Worm (Caenorhabditis elegans) whole organism, late embryonic: ENCODE results near the gene B0244.16.

Source experiments
- ama-1 ChIP-seq: fragments of 150-350 bp; optimal IDR thresholded peaks from 2 replicates; lab custom pipeline; 2014
- lim-6 ChIP-seq: sonication (generic microtip); optimal IDR thresholded peaks from 2 replicates; lab custom pipeline; 2016; ENCODE audit warnings: missing genetic modification characterization, missing compliant biosample characterization
- rnt-1 ChIP-seq: sonication (generic microtip); optimal IDR thresholded peaks from 2 replicates; lab custom pipeline; 2016; ENCODE audit warnings: missing genetic modification characterization, missing compliant biosample characterization
- sdc-2 ChIP-seq: sonication (generic microtip); optimal IDR thresholded peaks from 2 replicates; lab custom pipeline; 2016; ENCODE audit warnings: missing genotype, missing genetic modification characterization, missing compliant biosample characterization

DNA sequence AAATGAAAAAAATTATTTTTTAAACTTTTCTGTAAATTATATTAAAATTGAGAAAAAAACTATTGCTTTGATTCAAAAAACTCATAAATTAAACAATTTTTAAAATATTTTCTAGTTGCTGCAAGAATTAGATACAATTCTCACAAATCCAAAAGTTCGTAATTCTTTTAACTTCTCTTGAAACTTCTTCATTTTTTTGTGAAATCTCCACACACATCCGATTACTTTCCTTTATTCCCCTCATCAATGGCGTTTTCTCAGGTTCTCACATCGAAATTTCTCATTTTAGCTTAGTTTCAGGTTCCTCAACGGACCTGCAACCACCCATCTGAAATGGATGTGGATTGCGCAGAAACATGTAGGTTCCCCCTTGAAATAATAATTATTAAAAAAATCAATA is 18.2 kb upstream of the B0244.16 start, which contains the start of gene wrm-1:
- TF ChIP-seq sdc-2 (tag; lab: Kevin White, UChicago) (no peak), ama-1 (lab: Kevin White, UChicago) (no peak), rnt-1 (tag; lab: Kevin White, UChicago) (no peak), lim-6 (tag; lab: Kevin White, UChicago) (no peak)
